Worm (Caenorhabditis elegans) whole organism, L1 larva: Measurements from ENCODE around the gene H17B01.5.
A peak's percentile ranks its signal among the peaks of the same experiment; 100 is the strongest.

Source experiments
- Y116A8C.19 ChIP-seq: sonication (generic microtip); optimal IDR thresholded peaks from 2 replicates; lab custom pipeline; 2016; ENCODE audit warnings: missing compliant biosample characterization, missing genetic modification characterization, borderline replicate concordance
- aha-1 ChIP-seq: fragments of 150-350 bp; optimal IDR thresholded peaks from 2 replicates; lab custom pipeline; 2014; ENCODE audit warnings: missing biosample characterization, missing genetic modification characterization
- blmp-1 ChIP-seq: fragments of 150-350 bp; optimal IDR thresholded peaks from 2 replicates; lab custom pipeline; 2014; ENCODE audit warnings: missing biosample characterization, missing genetic modification characterization
- ces-1 ChIP-seq: fragments of 150-350 bp; optimal IDR thresholded peaks from 2 replicates; lab custom pipeline; 2014; ENCODE audit warnings: missing biosample characterization, missing genetic modification reagents, missing genetic modification characterization
- dpl-1 ChIP-seq, 3 experiments: fragments of 150-350 bp in 2 of 3; sonication (generic microtip) in 1 of 3; optimal IDR thresholded peaks; 2 replicates each; lab custom pipeline; 2014 to 2017; ENCODE audit warnings: missing biosample characterization in 3 of 3, missing genetic modification characterization in 3 of 3, missing genetic modification reagents in 3 of 3
- dsc-1 ChIP-seq: sonication (generic microtip); optimal IDR thresholded peaks from 2 replicates; lab custom pipeline; 2016; ENCODE audit warnings: mild to moderate bottlenecking, missing genetic modification characterization, missing compliant biosample characterization
- efl-1 ChIP-seq, 4 experiments: fragments of 150-350 bp; optimal IDR thresholded peaks in 3 of 4; peaks in 1 of 4; 1 replicate in 1 of 4; 2 replicates in 3 of 4; lab custom pipeline; 2014; ENCODE audit warnings: missing biosample characterization in 2 of 4, missing genetic modification characterization in 2 of 4, missing genetic modification reagents in 2 of 4
- ets-5 ChIP-seq: fragments of 200-800 bp; sonication (Bioruptor generic); IDR thresholded peaks from 2 replicates; pipeline ENCODE4 v1.3.6; 2022; ENCODE audit warnings: missing genetic modification characterization, missing compliant biosample characterization
- grh-1 ChIP-seq: fragments of 200-800 bp; sonication (Bioruptor generic); IDR thresholded peaks from 2 replicates; pipeline ENCODE4 v1.3.6; 2022; ENCODE audit warnings: missing genetic modification reagents, missing genetic modification characterization, missing compliant biosample characterization
- hlh-17 ChIP-seq: fragments of 200-800 bp; sonication (Bioruptor generic); optimal IDR thresholded peaks from 2 replicates; lab custom pipeline; 2018; ENCODE audit warnings: missing genetic modification characterization, mild to moderate bottlenecking, missing compliant biosample characterization, moderate library complexity, borderline replicate concordance
- hlh-4 ChIP-seq: sonication (generic microtip); optimal IDR thresholded peaks from 2 replicates; lab custom pipeline; 2016; ENCODE audit warnings: mild to moderate bottlenecking, missing genetic modification characterization, missing compliant biosample characterization
- jun-1 ChIP-seq: fragments of 150-350 bp; optimal IDR thresholded peaks from 2 replicates; lab custom pipeline; 2014; ENCODE audit warnings: missing biosample characterization, missing genetic modification reagents, missing genetic modification characterization
- lin-14 ChIP-seq: fragments of 200-800 bp; sonication (Bioruptor generic); optimal IDR thresholded peaks from 2 replicates; lab custom pipeline; 2018; ENCODE audit warnings: mild to moderate bottlenecking, missing genetic modification characterization, moderate library complexity, missing compliant biosample characterization
- lin-35 ChIP-seq, 2 experiments: fragments of 150-350 bp; optimal IDR thresholded peaks; 2 replicates each; lab custom pipeline; 2014; ENCODE audit warnings: missing biosample characterization in 2 of 2, missing genetic modification characterization in 2 of 2, missing genetic modification reagents in 2 of 2
- lin-39 ChIP-seq: fragments of 150-350 bp; optimal IDR thresholded peaks from 2 replicates; lab custom pipeline; 2014; ENCODE audit warnings: missing biosample characterization, missing genetic modification reagents, missing genetic modification characterization
- lsy-2 ChIP-seq, 2 experiments: fragments of 150-350 bp; optimal IDR thresholded peaks; 2 replicates each; lab custom pipeline; 2014; ENCODE audit warnings: missing biosample characterization in 2 of 2, missing genetic modification characterization in 2 of 2
- mef-2 ChIP-seq: fragments of 150-350 bp; optimal IDR thresholded peaks from 2 replicates; lab custom pipeline; 2014; ENCODE audit warnings: missing biosample characterization, missing genetic modification characterization
- mep-1 ChIP-seq: fragments of 150-350 bp; optimal IDR thresholded peaks from 2 replicates; lab custom pipeline; 2014; ENCODE audit warnings: missing biosample characterization, missing genetic modification characterization
- nhr-28 ChIP-seq: fragments of 150-350 bp; optimal IDR thresholded peaks from 2 replicates; lab custom pipeline; 2014; ENCODE audit warnings: missing biosample characterization, missing genetic modification characterization
- nhr-76 ChIP-seq: sonication (generic microtip); optimal IDR thresholded peaks from 2 replicates; lab custom pipeline; 2017; ENCODE audit warnings: missing biosample characterization, missing genetic modification characterization
- pag-3 ChIP-seq: sonication (generic microtip); optimal IDR thresholded peaks from 2 replicates; lab custom pipeline; 2017; ENCODE audit warnings: missing genetic modification characterization, mild to moderate bottlenecking, missing compliant biosample characterization, antibody characterized with exemption, borderline replicate concordance; ENCODE audit not compliant: insufficient read depth
- pax-3 ChIP-seq: fragments of 200-800 bp; sonication (Bioruptor generic); optimal IDR thresholded peaks from 2 replicates; lab custom pipeline; 2018; ENCODE audit warnings: mild to moderate bottlenecking, missing genetic modification characterization, moderate library complexity, missing compliant biosample characterization
- pqm-1 ChIP-seq: sonication (generic microtip); optimal IDR thresholded peaks from 3 replicates; lab custom pipeline; 2017; ENCODE audit warnings: missing biosample characterization, missing genetic modification characterization
- skn-1 ChIP-seq: fragments of 150-350 bp; optimal IDR thresholded peaks from 2 replicates; lab custom pipeline; 2014; ENCODE audit warnings: missing biosample characterization, missing genetic modification characterization
- snu-23 ChIP-seq: sonication (generic microtip); optimal IDR thresholded peaks from 2 replicates; lab custom pipeline; 2016; ENCODE audit warnings: missing genetic modification characterization, missing compliant biosample characterization
- sox-4 ChIP-seq: sonication (generic microtip); optimal IDR thresholded peaks from 2 replicates; lab custom pipeline; 2016; ENCODE audit warnings: missing genetic modification characterization, missing compliant biosample characterization
- sptf-1 ChIP-seq: fragments of 150-350 bp; optimal IDR thresholded peaks from 2 replicates; lab custom pipeline; 2014; ENCODE audit warnings: missing biosample characterization, missing genetic modification characterization
- swsn-7 ChIP-seq: sonication (generic microtip); optimal IDR thresholded peaks from 2 replicates; lab custom pipeline; 2016; ENCODE audit warnings: missing genetic modification characterization, missing compliant biosample characterization
- tlp-1 ChIP-seq: fragments of 150-350 bp; optimal IDR thresholded peaks from 2 replicates; lab custom pipeline; 2014; ENCODE audit warnings: missing biosample characterization, missing genetic modification characterization
- unc-130 ChIP-seq: fragments of 150-350 bp; optimal IDR thresholded peaks from 2 replicates; lab custom pipeline; 2017; ENCODE audit warnings: missing biosample characterization, missing genetic modification characterization, inconsistent platforms
- unc-30 ChIP-seq: sonication (generic microtip); optimal IDR thresholded peaks from 2 replicates; lab custom pipeline; 2017; ENCODE audit warnings: missing biosample characterization, missing genetic modification characterization
- unc-62 ChIP-seq: fragments of 150-350 bp; optimal IDR thresholded peaks from 2 replicates; lab custom pipeline; 2014; ENCODE audit warnings: missing biosample characterization, missing genetic modification reagents, missing genetic modification characterization
- unc-98 ChIP-seq: fragments of 200-800 bp; sonication (Bioruptor generic); IDR thresholded peaks from 2 replicates; pipeline ENCODE4 v1.3.6; 2022; ENCODE audit warnings: missing genetic modification characterization, missing compliant biosample characterization
- vab-15 ChIP-seq: sonication (generic microtip); optimal IDR thresholded peaks from 2 replicates; lab custom pipeline; 2017; ENCODE audit warnings: missing genotype, mild to moderate bottlenecking, missing genetic modification characterization, missing compliant biosample characterization
- xbp-1 ChIP-seq: sonication (generic microtip); optimal IDR thresholded peaks from 2 replicates; lab custom pipeline; 2016; ENCODE audit warnings: missing genetic modification characterization, missing compliant biosample characterization
- zip-4 ChIP-seq: fragments of 200-800 bp; sonication (Bioruptor generic); optimal IDR thresholded peaks from 2 replicates; lab custom pipeline; 2018; ENCODE audit warnings: mild to moderate bottlenecking, missing genetic modification characterization, moderate library complexity, missing compliant biosample characterization
- ztf-11 ChIP-seq, 2 experiments: sonication (generic microtip); optimal IDR thresholded peaks; 2 replicates each; lab custom pipeline; 2016 to 2017; ENCODE audit warnings: missing genetic modification characterization in 2 of 2, missing biosample characterization in 1 of 2, missing compliant biosample characterization in 1 of 2

H17B01.5 gene

ce11 chrII:1437449-1438335 is 35.7 kb downstream of the H17B01.5 start, which contains the start of gene nol-6 (continued):
- TF ChIP-seq unc-30 (tag; lab: Kevin White, UChicago) (no peak), unc-130 (peak; percentile 19), vab-15 (tag; lab: Kevin White, UChicago) (no peak), unc-62 (GFP tag; lab: Kevin White, UChicago) (no peak), lin-39 (peak; percentile 23), nhr-28 (tag; lab: Kevin White, UChicago) (no peak), lin-14 (GFP tag; lab: Kevin White, UChicago) (no peak), aha-1 (tag; lab: Kevin White, UChicago) (no peak), xbp-1 (tag; lab: Kevin White, UChicago) (peak; percentile 24), mep-1 (tag; lab: Kevin White, UChicago) (no peak), jun-1 (tag; lab: Kevin White, UChicago) (no peak), grh-1 (GFP tag; lab: Robert Waterston, UW) (no peak), tlp-1 (tag; lab: Kevin White, UChicago) (no peak), ces-1 (no peak), sptf-1 (tag; lab: Kevin White, UChicago) (no peak), lin-35 (GFP tag; optimal IDR thresholded peaks at IDR 0.05; lab: Kevin White, UChicago) (peak; percentile 87 to 96), dsc-1 (tag; lab: Kevin White, UChicago) (no peak), hlh-4 (no peak), dpl-1 (GFP tag; optimal IDR thresholded peaks at IDR 0.05; lab: Kevin White, UChicago) (peak; percentile 82 to 94 (median 92)), unc-98 (GFP tag; lab: Robert Waterston, UW) (no peak), ztf-11 (tag; optimal IDR thresholded peaks at IDR 0.05; lab: Kevin White, UChicago) (no peak), sox-4 (tag; lab: Kevin White, UChicago) (no peak), pqm-1 (tag; lab: Kevin White, UChicago) (no peak), zip-4 (GFP tag; lab: Kevin White, UChicago) (no peak), ets-5 (no peak), lsy-2 (tag; optimal IDR thresholded peaks at IDR 0.05; lab: Kevin White, UChicago) (peak; percentile 61 to 67), blmp-1 (tag; lab: Kevin White, UChicago) (peak; percentile 30), pag-3 (tag; lab: Kevin White, UChicago) (no peak), swsn-7 (tag; lab: Kevin White, UChicago) (peak; percentile 17), Y116A8C.19 (no peak), mef-2 (tag; lab: Kevin White, UChicago) (no peak), skn-1 (tag; lab: Kevin White, UChicago) (peak; percentile 62), snu-23 (GFP tag; lab: Kevin White, UChicago) (peak; percentile 53)

ce11 chrII:1436715-1437114 is 36.7 kb downstream of the H17B01.5 start:
- no peak for TF ChIP-seq pax-3
- TF ChIP-seq hlh-17 (GFP tag; lab: Kevin White, UChicago), result no peak

- no peak for TF ChIP-seq efl-1 (optimal IDR thresholded peaks at IDR 0.05; lab: Kevin White, UChicago)
- TF ChIP-seq efl-1 (GFP tag; optimal IDR thresholded peaks at IDR 0.05 in 1 of 2; lab: Kevin White, UChicago), result peak in 1 of 2 experiments; percentile 33
- TF ChIP-seq nhr-76 (tag; lab: Kevin White, UChicago), result no peak
Observed at ce11 chrII:1423660-1424059, 49.7 kb downstream of the H17B01.5 start, which contains the start of gene Y51H7C.10. Y51H7C.10 (minus strand) TSS chrII:1423760.
